Worm (Caenorhabditis elegans) whole organism, L2 larva: ENCODE measurements around the gene Y69E1A.4.
A peak's percentile ranks its signal among the peaks of the same experiment; 100 is the strongest.

Experiments
- C34F6.9 ChIP-seq: fragments of 150-350 bp; optimal IDR thresholded peaks from 2 replicates; lab custom pipeline; 2014; ENCODE audit warnings: missing biosample characterization, missing genetic modification characterization
- F13H6.1 ChIP-seq: sonication (generic microtip); optimal IDR thresholded peaks from 2 replicates; lab custom pipeline; 2016; ENCODE audit warnings: missing genetic modification characterization, missing compliant biosample characterization
- R02D3.7 ChIP-seq: fragments of 150-350 bp; optimal IDR thresholded peaks from 2 replicates; lab custom pipeline; 2014; ENCODE audit warnings: missing biosample characterization, missing genetic modification characterization
- Y55F3AM.14 ChIP-seq: fragments of 200-800 bp; sonication (Bioruptor generic); optimal IDR thresholded peaks from 2 replicates; lab custom pipeline; 2018; ENCODE audit warnings: mild to moderate bottlenecking, missing genetic modification characterization, missing compliant biosample characterization
- ZK546.5 ChIP-seq: sonication (generic microtip); optimal IDR thresholded peaks from 2 replicates; lab custom pipeline; 2017; ENCODE audit warnings: missing biosample characterization, missing genetic modification characterization
- alr-1 ChIP-seq: fragments of 150-350 bp; optimal IDR thresholded peaks from 2 replicates; lab custom pipeline; 2014; ENCODE audit warnings: missing biosample characterization, missing genetic modification characterization
- aly-2 ChIP-seq: fragments of 150-350 bp; optimal IDR thresholded peaks from 2 replicates; lab custom pipeline; 2014; ENCODE audit warnings: missing biosample characterization, missing genetic modification characterization
- ama-1 ChIP-seq: fragments of 150-350 bp; optimal IDR thresholded peaks from 2 replicates; lab custom pipeline; 2018; ENCODE audit warnings: inconsistent platforms
- blmp-1 ChIP-seq: sonication (generic microtip); optimal IDR thresholded peaks from 2 replicates; lab custom pipeline; 2017; ENCODE audit warnings: missing genetic modification characterization, mild to moderate bottlenecking, missing compliant biosample characterization, antibody characterized with exemption, moderate library complexity; ENCODE audit not compliant: insufficient read depth
- ceh-16 ChIP-seq: fragments of 150-350 bp; optimal IDR thresholded peaks from 2 replicates; lab custom pipeline; 2014; ENCODE audit warnings: missing biosample characterization, missing genetic modification characterization
- ceh-82 ChIP-seq: fragments of 150-350 bp; optimal IDR thresholded peaks from 2 replicates; lab custom pipeline; 2014; ENCODE audit warnings: missing biosample characterization, missing genetic modification characterization
- crh-2 ChIP-seq: sonication (generic microtip); optimal IDR thresholded peaks from 2 replicates; lab custom pipeline; 2017; ENCODE audit warnings: missing biosample characterization, missing genetic modification characterization
- dmd-4 ChIP-seq: sonication (generic microtip); optimal IDR thresholded peaks from 2 replicates; lab custom pipeline; 2017; ENCODE audit warnings: missing biosample characterization, missing genetic modification characterization
- egl-27 ChIP-seq: sonication (generic microtip); optimal IDR thresholded peaks from 3 replicates; lab custom pipeline; 2017; ENCODE audit warnings: missing biosample characterization, missing genetic modification reagents, missing genetic modification characterization
- elt-1 ChIP-seq: fragments of 150-350 bp; optimal IDR thresholded peaks from 2 replicates; lab custom pipeline; 2014; ENCODE audit warnings: missing biosample characterization, missing genetic modification characterization
- elt-3 ChIP-seq: sonication (generic microtip); optimal IDR thresholded peaks from 2 replicates; lab custom pipeline; 2017; ENCODE audit warnings: missing biosample characterization, missing genetic modification characterization
- fos-1 ChIP-seq: fragments of 150-350 bp; optimal IDR thresholded peaks from 2 replicates; lab custom pipeline; 2014; ENCODE audit warnings: missing biosample characterization, missing genetic modification characterization
- gmeb-1 ChIP-seq: fragments of 150-350 bp; optimal IDR thresholded peaks from 2 replicates; lab custom pipeline; 2014; ENCODE audit warnings: missing biosample characterization, missing genetic modification characterization
- lin-11 ChIP-seq: fragments of 150-350 bp; sonication (generic microtip); optimal IDR thresholded peaks from 2 replicates; lab custom pipeline; 2014; ENCODE audit warnings: missing biosample characterization, missing genetic modification characterization, inconsistent platforms, mixed read lengths
- lin-13 ChIP-seq: fragments of 150-350 bp; optimal IDR thresholded peaks from 2 replicates; lab custom pipeline; 2014; ENCODE audit warnings: missing biosample characterization, missing genetic modification reagents, missing genetic modification characterization
- lin-39 ChIP-seq: fragments of 150-350 bp; optimal IDR thresholded peaks from 2 replicates; lab custom pipeline; 2014; ENCODE audit warnings: missing biosample characterization, missing genetic modification reagents, missing genetic modification characterization
- lsy-2 ChIP-seq, 2 experiments: fragments of 150-350 bp in 1 of 2; sonication (generic microtip) in 1 of 2; optimal IDR thresholded peaks; 2 replicates each; lab custom pipeline; 2014 to 2017; ENCODE audit warnings: missing biosample characterization in 2 of 2, missing genetic modification characterization in 2 of 2
- mab-5 ChIP-seq: fragments of 150-350 bp; optimal IDR thresholded peaks from 2 replicates; lab custom pipeline; 2014; ENCODE audit warnings: missing biosample characterization, missing genetic modification characterization
- mbf-1 ChIP-seq: sonication (generic microtip); optimal IDR thresholded peaks from 2 replicates; lab custom pipeline; 2017; ENCODE audit warnings: missing biosample characterization, missing genetic modification characterization
- mdl-1 ChIP-seq, 2 experiments: fragments of 150-350 bp in 1 of 2; sonication (generic microtip) in 1 of 2; optimal IDR thresholded peaks; 2 replicates each; lab custom pipeline; 2017; ENCODE audit warnings: missing biosample characterization in 2 of 2, missing genetic modification characterization in 2 of 2
- nhr-10 ChIP-seq: sonication (generic microtip); optimal IDR thresholded peaks from 2 replicates; lab custom pipeline; 2017; ENCODE audit warnings: missing biosample characterization, missing genetic modification characterization
- nhr-11 ChIP-seq: fragments of 150-350 bp; optimal IDR thresholded peaks from 2 replicates; lab custom pipeline; 2014; ENCODE audit warnings: missing biosample characterization, missing genetic modification characterization
- nhr-12 ChIP-seq: fragments of 150-350 bp; optimal IDR thresholded peaks from 2 replicates; lab custom pipeline; 2014; ENCODE audit warnings: missing biosample characterization, missing genetic modification characterization
- nhr-129 ChIP-seq: fragments of 150-350 bp; optimal IDR thresholded peaks from 2 replicates; lab custom pipeline; 2014; ENCODE audit warnings: missing biosample characterization, missing genetic modification characterization
- nhr-21 ChIP-seq: fragments of 150-350 bp; optimal IDR thresholded peaks from 2 replicates; lab custom pipeline; 2014; ENCODE audit warnings: missing biosample characterization, missing genetic modification characterization
- nhr-23 ChIP-seq: fragments of 150-350 bp; optimal IDR thresholded peaks from 2 replicates; lab custom pipeline; 2014; ENCODE audit warnings: missing biosample characterization, missing genetic modification reagents, missing genetic modification characterization
- nhr-237 ChIP-seq: fragments of 150-350 bp; optimal IDR thresholded peaks from 2 replicates; lab custom pipeline; 2014; ENCODE audit warnings: missing biosample characterization, missing genetic modification characterization
- nhr-25 ChIP-seq: fragments of 150-350 bp; sonication (generic microtip); optimal IDR thresholded peaks from 3 replicates; lab custom pipeline; 2014; ENCODE audit warnings: missing biosample characterization, missing genetic modification characterization
- nhr-6 ChIP-seq: fragments of 150-350 bp; optimal IDR thresholded peaks from 2 replicates; lab custom pipeline; 2014; ENCODE audit warnings: missing biosample characterization, missing genetic modification characterization
- nhr-77 ChIP-seq: fragments of 150-350 bp; optimal IDR thresholded peaks from 2 replicates; lab custom pipeline; 2014; ENCODE audit warnings: missing biosample characterization, missing genetic modification characterization
- peb-1 ChIP-seq: fragments of 150-350 bp; optimal IDR thresholded peaks from 2 replicates; lab custom pipeline; 2014; ENCODE audit warnings: missing biosample characterization, missing genetic modification characterization
- sem-4 ChIP-seq: fragments of 150-350 bp; optimal IDR thresholded peaks from 2 replicates; lab custom pipeline; 2014; ENCODE audit warnings: missing biosample characterization, missing genetic modification reagents, missing genetic modification characterization
- skn-1 ChIP-seq: sonication (generic microtip); optimal IDR thresholded peaks from 2 replicates; lab custom pipeline; 2017; ENCODE audit warnings: missing biosample characterization, missing genetic modification characterization
- sma-3 ChIP-seq: sonication (generic microtip); optimal IDR thresholded peaks from 2 replicates; lab custom pipeline; 2016; ENCODE audit warnings: missing genetic modification reagents, missing genetic modification characterization, missing compliant biosample characterization
- sma-9 ChIP-seq, 2 experiments: fragments of 150-350 bp in 1 of 2; sonication (generic microtip) in 1 of 2; optimal IDR thresholded peaks; 2 replicates each; lab custom pipeline; 2014 to 2016; ENCODE audit warnings: missing genetic modification characterization in 2 of 2, mild to moderate bottlenecking in 1 of 2, missing biosample characterization in 1 of 2, missing compliant biosample characterization in 1 of 2, missing genetic modification reagents in 1 of 2, moderate library complexity in 1 of 2
- snpc-4 ChIP-seq: fragments of 150-350 bp; optimal IDR thresholded peaks from 2 replicates; lab custom pipeline; 2014; ENCODE audit warnings: missing biosample characterization, missing genetic modification characterization
- unc-39 ChIP-seq: fragments of 150-350 bp; optimal IDR thresholded peaks from 2 replicates; lab custom pipeline; 2014; ENCODE audit warnings: missing biosample characterization, missing genetic modification characterization
- unc-55 ChIP-seq: fragments of 150-350 bp; sonication (generic microtip); optimal IDR thresholded peaks from 3 replicates; lab custom pipeline; 2014; ENCODE audit warnings: missing biosample characterization, missing genetic modification reagents, missing genetic modification characterization
- unc-62 ChIP-seq: fragments of 150-350 bp; optimal IDR thresholded peaks from 2 replicates; lab custom pipeline; 2014; ENCODE audit warnings: missing biosample characterization, missing genetic modification reagents, missing genetic modification characterization
- zag-1 ChIP-seq: fragments of 150-350 bp; optimal IDR thresholded peaks from 2 replicates; lab custom pipeline; 2014; ENCODE audit warnings: missing biosample characterization, missing genetic modification characterization
- ztf-1 ChIP-seq: fragments of 200-800 bp; sonication (Bioruptor generic); conservative IDR thresholded peaks from 2 replicates; pipeline ENCODE4 v1.3.6; 2022; ENCODE audit warnings: missing genetic modification characterization, missing compliant biosample characterization
- ztf-11 ChIP-seq: sonication (generic microtip); optimal IDR thresholded peaks from 2 replicates; lab custom pipeline; 2017; ENCODE audit warnings: missing biosample characterization, missing genetic modification characterization
- ztf-4 ChIP-seq: fragments of 150-350 bp; optimal IDR thresholded peaks from 2 replicates; lab custom pipeline; 2014; ENCODE audit warnings: missing biosample characterization, missing genetic modification characterization

Y69E1A.4 gene

ce11 chrIV:10971636-10972199 lies 16.7 kb downstream of the Y69E1A.4 start:
- TF ChIP-seq unc-39 = no peak
- no peak for TF ChIP-seq mbf-1 (tag; lab: Kevin White, UChicago)
- TF ChIP-seq Y55F3AM.14 (GFP tag; lab: Kevin White, UChicago) = no peak
- no peak for TF ChIP-seq snpc-4 (tag; lab: Kevin White, UChicago)
- TF ChIP-seq blmp-1 (tag; lab: Kevin White, UChicago) = peak; percentile 47
- no peak for TF ChIP-seq crh-2 (tag; lab: Kevin White, UChicago)
- no peak for TF ChIP-seq lin-13 (GFP tag; lab: Kevin White, UChicago)
- TF ChIP-seq sma-9 (GFP tag; optimal IDR thresholded peaks at IDR 0.05; lab: Kevin White, UChicago) = peak; percentile 58
- no peak for TF ChIP-seq sma-9 (tag; optimal IDR thresholded peaks at IDR 0.05; lab: Kevin White, UChicago)
- no peak for TF ChIP-seq ztf-4 (tag; lab: Kevin White, UChicago)
- peak; percentile 25 for TF ChIP-seq ceh-16 (tag; lab: Kevin White, UChicago)
- no peak for TF ChIP-seq dmd-4 (tag; lab: Kevin White, UChicago)
- TF ChIP-seq skn-1 (tag; lab: Kevin White, UChicago) = no peak
- TF ChIP-seq nhr-11 = no peak
- TF ChIP-seq lin-11 (tag; lab: Kevin White, UChicago) = no peak
- no peak for TF ChIP-seq unc-55 (GFP tag; lab: Kevin White, UChicago)
- TF ChIP-seq zag-1 = no peak
- TF ChIP-seq alr-1 (tag; lab: Kevin White, UChicago) = no peak
- TF ChIP-seq ZK546.5 = no peak
- TF ChIP-seq nhr-6 (tag; lab: Kevin White, UChicago) = peak; percentile 47
- no peak for TF ChIP-seq lin-39
- TF ChIP-seq fos-1 (tag; lab: Kevin White, UChicago) = peak; percentile 29
- peak; percentile 35 for TF ChIP-seq F13H6.1 (tag; lab: Kevin White, UChicago)
- TF ChIP-seq aly-2 (tag; lab: Kevin White, UChicago) = no peak
- no peak for TF ChIP-seq nhr-77 (tag; lab: Kevin White, UChicago)
- TF ChIP-seq lsy-2 (tag; optimal IDR thresholded peaks at IDR 0.05; lab: Kevin White, UChicago) = peak in 1 of 2 experiments; percentile 4
- TF ChIP-seq elt-3 (tag; lab: Kevin White, UChicago) = no peak
- no peak for TF ChIP-seq R02D3.7 (tag; lab: Kevin White, UChicago)
- peak; percentile 27 for TF ChIP-seq egl-27 (tag; lab: Kevin White, UChicago)
- TF ChIP-seq nhr-25 (tag; lab: Kevin White, UChicago) = peak; percentile 78
- peak; percentile 26 for TF ChIP-seq gmeb-1 (tag; lab: Kevin White, UChicago)
- no peak for TF ChIP-seq ceh-82 (tag; lab: Kevin White, UChicago)
- peak in 1 of 2 experiments; percentile 23 for TF ChIP-seq mdl-1 (tag; optimal IDR thresholded peaks at IDR 0.05; lab: Kevin White, UChicago)
- TF ChIP-seq peb-1 (tag; lab: Kevin White, UChicago) = no peak
- no peak for TF ChIP-seq nhr-12
- no peak for TF ChIP-seq elt-1 (tag; lab: Kevin White, UChicago)
- TF ChIP-seq C34F6.9 (tag; lab: Kevin White, UChicago) = no peak
- no peak for TF ChIP-seq mab-5 (tag; lab: Kevin White, UChicago)
- no peak for TF ChIP-seq unc-62 (GFP tag; lab: Kevin White, UChicago)
- TF ChIP-seq sma-3 (GFP tag; lab: Kevin White, UChicago) = peak; percentile 41
- TF ChIP-seq ztf-11 (tag; lab: Kevin White, UChicago) = no peak
- TF ChIP-seq nhr-21 = no peak
- TF ChIP-seq nhr-23 (tag; lab: Kevin White, UChicago) = no peak
- no peak for TF ChIP-seq sem-4 (tag; lab: Kevin White, UChicago)
- TF ChIP-seq ama-1 (lab: Kevin White, UChicago) = no peak
- no peak for TF ChIP-seq ztf-1 (GFP tag; lab: Robert Waterston, UW)
- no peak for TF ChIP-seq nhr-10
- no peak for TF ChIP-seq nhr-237
- TF ChIP-seq nhr-129 (tag; lab: Kevin White, UChicago) = peak; percentile 63
